Worm (Caenorhabditis elegans) whole organism, L4/young adult: ENCODE results near the gene C50F4.10.

ENCODE experiments used
- W03F9.2 ChIP-seq: fragments of 150-350 bp; optimal IDR thresholded peaks from 2 replicates; lab custom pipeline; 2014; ENCODE audit warnings: missing biosample characterization, missing genetic modification characterization
- dao-5 ChIP-seq: sonication (generic microtip); optimal IDR thresholded peaks from 2 replicates; lab custom pipeline; 2016; ENCODE audit warnings: missing genotype, missing genetic modification characterization, moderate library complexity, missing compliant biosample characterization
- him-1 ChIP-seq: sonication (generic microtip); optimal IDR thresholded peaks from 2 replicates; lab custom pipeline; 2016; ENCODE audit warnings: missing genotype, missing genetic modification reagents, missing genetic modification characterization, missing compliant biosample characterization

DNA sequence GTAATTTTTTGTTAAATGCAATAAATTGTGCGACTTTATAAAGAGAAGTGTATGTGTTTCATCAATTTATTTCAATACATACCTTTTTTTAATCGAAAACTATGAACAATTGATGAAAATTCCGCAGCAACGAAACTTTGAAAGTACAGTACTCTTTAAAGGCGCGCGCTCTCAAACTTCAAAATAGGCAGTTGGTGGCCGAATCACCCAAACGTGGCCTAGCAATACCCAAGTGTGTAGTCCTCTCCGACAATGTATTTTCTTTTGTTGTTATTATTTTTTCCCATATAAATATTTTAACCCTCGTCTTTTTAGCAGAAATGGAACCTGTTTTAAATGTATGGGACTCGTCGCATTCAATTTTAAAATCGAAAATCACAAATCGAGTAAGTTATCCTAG, 5.1 kb upstream of the C50F4.10 start, which contains the start of gene C50F4.4:
- TF ChIP-seq W03F9.2 (tag; lab: Kevin White, UChicago) (no peak), dao-5 (no peak), him-1 (tag; lab: Kevin White, UChicago) (peak; percentile 2)
